Worm (Caenorhabditis elegans) whole organism, late embryonic: ENCODE measurements around the gene dnj-10.

ENCODE experiments used
- C08G9.2 ChIP-seq: sonication (generic microtip); optimal IDR thresholded peaks from 2 replicates; lab custom pipeline; 2016; ENCODE audit warnings: mild to moderate bottlenecking, missing genetic modification characterization, moderate library complexity, missing compliant biosample characterization
- T23F11.4 ChIP-seq: fragments of 200-800 bp; sonication (Bioruptor generic); optimal IDR thresholded peaks from 2 replicates; lab custom pipeline; 2018; ENCODE audit warnings: mild to moderate bottlenecking, missing genetic modification characterization, missing compliant biosample characterization
- Y22D7AL.16 ChIP-seq: sonication (generic microtip); optimal IDR thresholded peaks from 2 replicates; lab custom pipeline; 2016; ENCODE audit warnings: missing genetic modification characterization, missing compliant biosample characterization
- ceh-30 ChIP-seq: fragments of 150-350 bp; optimal IDR thresholded peaks from 2 replicates; lab custom pipeline; 2014; ENCODE audit warnings: missing biosample characterization, missing genetic modification characterization
- che-1 ChIP-seq: sonication (generic microtip); optimal IDR thresholded peaks from 2 replicates; lab custom pipeline; 2016; ENCODE audit warnings: mild to moderate bottlenecking, missing genetic modification characterization, missing compliant biosample characterization
- lin-11 ChIP-seq: fragments of 200-800 bp; sonication (Bioruptor generic); optimal IDR thresholded peaks from 2 replicates; lab custom pipeline; 2018; ENCODE audit warnings: mild to moderate bottlenecking, missing genetic modification characterization, missing compliant biosample characterization
- pha-4 ChIP-seq: fragments of 150-350 bp; optimal IDR thresholded peaks from 2 replicates; lab custom pipeline; 2018; ENCODE audit warnings: missing biosample characterization, missing genetic modification reagents, missing genetic modification characterization
- pros-1 ChIP-seq: fragments of 150-350 bp; optimal IDR thresholded peaks from 2 replicates; lab custom pipeline; 2014; ENCODE audit warnings: missing biosample characterization, missing genetic modification reagents, missing genetic modification characterization
- ztf-16 ChIP-seq: sonication (generic microtip); optimal IDR thresholded peaks from 2 replicates; lab custom pipeline; 2017; ENCODE audit warnings: missing genetic modification characterization, missing compliant biosample characterization

DNA sequence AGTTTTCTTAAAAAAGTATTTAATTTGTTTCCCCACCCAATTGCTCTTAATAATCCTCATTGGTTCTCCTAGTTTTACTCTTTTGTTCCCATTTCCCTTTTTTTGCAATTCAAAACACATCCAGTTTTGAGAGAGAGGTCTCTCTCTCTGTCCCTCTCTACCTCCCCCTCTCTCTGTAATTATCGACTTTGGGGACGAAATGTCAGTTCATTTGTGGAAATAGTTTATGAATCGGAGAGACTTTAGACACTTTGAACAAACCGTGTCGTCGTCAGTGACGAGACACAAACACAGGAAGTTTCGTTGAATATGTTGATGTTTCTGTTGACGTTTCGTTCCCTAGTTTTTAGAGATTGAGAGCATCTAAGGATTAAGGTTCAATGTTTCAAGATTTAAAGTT, 32.2 kb downstream of the dnj-10 start:
- TF ChIP-seq T23F11.4 (GFP tag; lab: Kevin White, UChicago) (no peak), ztf-16 (tag; lab: Kevin White, UChicago) (no peak), ceh-30 (no peak), che-1 (no peak), pros-1 (tag; lab: Kevin White, UChicago) (peak; percentile 49), lin-11 (tag; lab: Kevin White, UChicago) (no peak), C08G9.2 (tag; lab: Kevin White, UChicago) (no peak), Y22D7AL.16 (tag; lab: Kevin White, UChicago) (no peak), pha-4 (tag; lab: Kevin White, UChicago) (no peak)
